Fruit fly (Drosophila melanogaster) whole organism, embryonic: Measurements from ENCODE around the gene Ogdh.

Experiments
- ATbp ChIP-seq: fragments of 200-800 bp; sonication (Bioruptor generic); optimal IDR thresholded peaks from 2 replicates; lab custom pipeline; 2017; ENCODE audit warnings: missing biosample characterization, mild to moderate bottlenecking, missing genetic modification characterization, missing genetic modification reagents
- Bgb ChIP-seq: fragments of 200-800 bp; sonication (Bioruptor generic); IDR thresholded peaks from 2 replicates; pipeline ENCODE4 v1.3.6; 2022; ENCODE audit warnings: missing biosample characterization, missing genetic modification characterization; ENCODE audit not compliant: partially characterized antibody
- CG16779 ChIP-seq: fragments of 200-800 bp; sonication (Bioruptor generic); IDR thresholded peaks from 2 replicates; pipeline ENCODE4 v1.3.6; 2022; ENCODE audit warnings: missing biosample characterization, missing genetic modification characterization
- CG18764 ChIP-seq: fragments of 200-800 bp; sonication (Bioruptor generic); optimal IDR thresholded peaks from 3 replicates; lab custom pipeline; 2016; ENCODE audit warnings: missing biosample characterization, missing genetic modification characterization
- CG2889 ChIP-seq: fragments of 200-800 bp; sonication (Bioruptor generic); IDR thresholded peaks from 3 replicates; pipeline ENCODE4 v1.3.6; 2022; ENCODE audit warnings: missing biosample characterization, missing genetic modification characterization
- CG30020 ChIP-seq: fragments of 200-800 bp; optimal IDR thresholded peaks from 2 replicates; lab custom pipeline; 2019; ENCODE audit warnings: missing biosample characterization, mild to moderate bottlenecking, missing genetic modification characterization, moderate library complexity
- CG31441 ChIP-seq: fragments of 200-800 bp; sonication (Bioruptor generic); IDR thresholded peaks from 2 replicates; pipeline ENCODE4 v1.3.6; 2022; ENCODE audit warnings: missing biosample characterization, missing genetic modification characterization
- CG3163 ChIP-seq: fragments of 200-800 bp; sonication (Bioruptor generic); optimal IDR thresholded peaks from 3 replicates; lab custom pipeline; 2016; ENCODE audit warnings: missing biosample characterization, missing genetic modification characterization
- CG33213 ChIP-seq: fragments of 200-800 bp; sonication (Bioruptor generic); optimal IDR thresholded peaks from 3 replicates; lab custom pipeline; 2016; ENCODE audit warnings: missing biosample characterization, missing genetic modification characterization
- CG33557 ChIP-seq: fragments of 200-800 bp; sonication (Bioruptor generic); optimal IDR thresholded peaks from 2 replicates; lab custom pipeline; 2019; ENCODE audit warnings: missing biosample characterization, mild to moderate bottlenecking, missing genetic modification characterization, moderate library complexity
- CG6175 ChIP-seq: fragments of 200-800 bp; sonication (Bioruptor generic); IDR thresholded peaks from 3 replicates; pipeline ENCODE4 v1.3.6; 2022; ENCODE audit warnings: missing biosample characterization, missing genetic modification characterization
- CG9932 ChIP-seq: fragments of 200-800 bp; sonication (Bioruptor generic); IDR thresholded peaks from 2 replicates; pipeline ENCODE4 v1.3.6; 2022; ENCODE audit warnings: missing biosample characterization, missing genetic modification characterization
- Camta ChIP-seq: fragments of 200-800 bp; sonication (Bioruptor generic); optimal IDR thresholded peaks from 2 replicates; lab custom pipeline; 2016; ENCODE audit warnings: missing biosample characterization, missing genetic modification characterization
- Dip3 ChIP-seq: fragments of 200-800 bp; sonication (Bioruptor generic); optimal IDR thresholded peaks from 3 replicates; lab custom pipeline; 2016; ENCODE audit warnings: missing biosample characterization, missing genetic modification characterization
- Dll ChIP-seq: fragments of 200-800 bp; sonication (Bioruptor generic); IDR thresholded peaks from 4 replicates; pipeline ENCODE4 v1.3.6; 2022; ENCODE audit warnings: missing biosample characterization, missing genetic modification characterization; ENCODE audit not compliant: partially characterized antibody
- Eip74EF ChIP-seq, 2 experiments: fragments of 200-800 bp in 1 of 2; fragments of >200 bp in 1 of 2; sonication (Bioruptor generic) in 1 of 2; optimal IDR thresholded peaks; 2 replicates each; lab custom pipeline; 2017 to 2019; ENCODE audit warnings: missing biosample characterization in 2 of 2, missing genetic modification characterization in 2 of 2, mild to moderate bottlenecking in 1 of 2, moderate library complexity in 1 of 2
- Fer2 ChIP-seq: fragments of 200-800 bp; sonication (Bioruptor generic); optimal IDR thresholded peaks from 2 replicates; lab custom pipeline; 2018; ENCODE audit warnings: missing biosample characterization, mild to moderate bottlenecking, missing genetic modification characterization, moderate library complexity
- HHEX ChIP-seq: fragments of 200-800 bp; sonication (Bioruptor generic); optimal IDR thresholded peaks from 3 replicates; lab custom pipeline; 2017; ENCODE audit warnings: missing biosample characterization, mild to moderate bottlenecking, missing genetic modification characterization, missing genetic modification reagents
- MBD-R2 ChIP-seq: fragments of 200-800 bp; sonication (Bioruptor generic); IDR thresholded peaks from 2 replicates; pipeline ENCODE4 v1.3.6; 2022; ENCODE audit warnings: missing biosample characterization, missing genetic modification characterization
- Myb ChIP-seq: fragments of 200-800 bp; sonication (Bioruptor generic); optimal IDR thresholded peaks from 2 replicates; lab custom pipeline; 2016; ENCODE audit warnings: missing biosample characterization, missing genetic modification characterization
- Oaz ChIP-seq: fragments of 200-800 bp; sonication (Bioruptor generic); IDR thresholded peaks from 2 replicates; pipeline ENCODE4 v1.3.6; 2022; ENCODE audit warnings: missing biosample characterization, missing genetic modification characterization
- Opbp ChIP-seq: fragments of 200-800 bp; sonication (Bioruptor generic); IDR thresholded peaks from 3 replicates; pipeline ENCODE4 v1.3.6; 2022; ENCODE audit warnings: missing biosample characterization, missing genetic modification characterization; ENCODE audit not compliant: partially characterized antibody
- Side ChIP-seq: fragments of 200-800 bp; sonication (Bioruptor generic); optimal IDR thresholded peaks from 2 replicates; lab custom pipeline; 2016; ENCODE audit warnings: missing biosample characterization, missing genetic modification characterization
- Xbp1 ChIP-seq: fragments of 200-800 bp; sonication (Bioruptor generic); optimal IDR thresholded peaks from 3 replicates; lab custom pipeline; 2016; ENCODE audit warnings: missing biosample characterization, mild to moderate bottlenecking, missing genetic modification characterization
- ato ChIP-seq: fragments of 200-800 bp; sonication (Bioruptor generic); IDR thresholded peaks from 2 replicates; pipeline ENCODE4 v1.3.6; 2022; ENCODE audit warnings: missing biosample characterization, missing genetic modification characterization; ENCODE audit not compliant: partially characterized antibody
- insv ChIP-seq, 2 experiments: fragments of 200-800 bp; sonication (Bioruptor generic); optimal IDR thresholded peaks; 3 replicates each; lab custom pipeline; 2016 to 2018; ENCODE audit warnings: missing biosample characterization in 2 of 2, missing genetic modification characterization in 2 of 2
- phol ChIP-seq: fragments of 200-800 bp; sonication (Bioruptor generic); optimal IDR thresholded peaks from 3 replicates; lab custom pipeline; 2018; ENCODE audit warnings: missing biosample characterization, mild to moderate bottlenecking, missing genetic modification characterization, moderate library complexity
- pros ChIP-seq: fragments of 200-800 bp; sonication (Bioruptor generic); optimal IDR thresholded peaks from 3 replicates; lab custom pipeline; 2019; ENCODE audit warnings: missing biosample characterization, mild to moderate bottlenecking, missing genetic modification characterization, moderate library complexity
- repo ChIP-seq: fragments of 200-800 bp; sonication (Bioruptor generic); optimal IDR thresholded peaks from 2 replicates; lab custom pipeline; 2016; ENCODE audit warnings: missing biosample characterization, missing genetic modification characterization
- sim ChIP-seq: fragments of 200-800 bp; sonication (Bioruptor generic); IDR thresholded peaks from 2 replicates; pipeline ENCODE4 v1.3.6; 2022; ENCODE audit warnings: missing biosample characterization, missing genetic modification characterization
- sr ChIP-seq: fragments of 200-800 bp; sonication (Bioruptor generic); IDR thresholded peaks from 3 replicates; pipeline ENCODE4 v1.3.6; 2022; ENCODE audit warnings: missing biosample characterization, missing genetic modification characterization

Gene Ogdh

dm6 chr3L:17016576-17016917 is 61.9 kb downstream of the Ogdh start (continued):
- TF ChIP-seq CG9932 (no peak), repo (GFP tag; lab: Kevin White, UChicago) (no peak), Camta (GFP tag; lab: Kevin White, UChicago) (no peak), Fer2 (no peak), CG30020 (tag; lab: Kevin White, UChicago) (no peak), CG33213 (GFP tag; lab: Kevin White, UChicago) (no peak), Bgb (GFP tag; lab: Robert Waterston, UW) (peak; percentile 4; the same call in 1 of the 2 replicates), CG3163 (GFP tag; lab: Kevin White, UChicago) (no peak), sim (GFP tag; lab: Robert Waterston, UW) (no peak), sr (GFP tag; lab: Robert Waterston, UW) (no peak), Eip74EF (GFP tag; optimal IDR thresholded peaks at IDR 0.05; lab: Kevin White, UChicago) (no peak), Myb (GFP tag; lab: Kevin White, UChicago) (no peak), insv (GFP tag; optimal IDR thresholded peaks at IDR 0.05; lab: Kevin White, UChicago) (no peak), Side (GFP tag; lab: Kevin White, UChicago) (no peak), MBD-R2 (GFP tag; lab: Robert Waterston, UW) (peak; percentile 53), Opbp (GFP tag; lab: Robert Waterston, UW) (peak; percentile 61; the same call in 1 of the 3 replicates), Oaz (no peak), CG2889 (GFP tag; lab: Robert Waterston, UW) (no peak), Xbp1 (GFP tag; lab: Kevin White, UChicago) (no peak), CG33557 (GFP tag; lab: Kevin White, UChicago) (no peak), CG16779 (GFP tag; lab: Robert Waterston, UW) (no peak), CG6175 (GFP tag; lab: Robert Waterston, UW) (no peak), Dip3 (GFP tag; lab: Kevin White, UChicago) (no peak), CG31441 (GFP tag; lab: Robert Waterston, UW) (no peak), phol (tag; lab: Kevin White, UChicago) (no peak), pros (GFP tag; lab: Kevin White, UChicago) (no peak), Dll (GFP tag; lab: Robert Waterston, UW) (0 out of 4 replicates have a peak, but pooled peaks have one; percentile 1), ato (no peak), ATbp (no peak), CG18764 (GFP tag; lab: Kevin White, UChicago) (no peak), HHEX (GFP tag; lab: Kevin White, UChicago) (no peak)
- TF ChIP-seq, all 482 proteins: peak for 10
